Fruit fly (Drosophila melanogaster) whole organism, larva: Measurements from ENCODE around the gene CG31661.

Experiments used
- noc ChIP-seq: fragments of 200-800 bp; sonication (Bioruptor generic); optimal IDR thresholded peaks from 3 replicates; lab custom pipeline; 2019; ENCODE audit warnings: missing biosample characterization, mild to moderate bottlenecking, missing genetic modification characterization, moderate library complexity

The CG31661 gene

dm6 chr2L:1496943-1497342 is at the start of gene CG31661:
TSS of gene CG31661 (plus strand) at chr2L:1497243.
- no peak for TF ChIP-seq noc (tag; lab: Kevin White, UChicago)

- TF ChIP-seq noc (tag; lab: Kevin White, UChicago): no peak
Observed at dm6 chr2L:1447652-1448051, 49.4 kb upstream of the CG31661 start.

- no peak for TF ChIP-seq noc (tag; lab: Kevin White, UChicago)
Observed at dm6 chr2L:1448188-1448587, 48.9 kb upstream of the CG31661 start.

dm6 chr2L:1449718-1450441 is 47.2 kb upstream of the CG31661 start:
- no peak for TF ChIP-seq noc (tag; lab: Kevin White, UChicago)

- no peak for TF ChIP-seq noc (tag; lab: Kevin White, UChicago)
Observed at dm6 chr2L:1455498-1455897, 41.5 kb upstream of the CG31661 start.

- no peak for TF ChIP-seq noc (tag; lab: Kevin White, UChicago)
Observed at dm6 chr2L:1456305-1456704, 40.7 kb upstream of the CG31661 start.

dm6 chr2L:1456822-1457221 is 40.2 kb upstream of the CG31661 start:
- no peak for TF ChIP-seq noc (tag; lab: Kevin White, UChicago)

- no peak for TF ChIP-seq noc (tag; lab: Kevin White, UChicago)
Observed at dm6 chr2L:1458584-1459203, 38.3 kb upstream of the CG31661 start.

dm6 chr2L:1459344-1459743 is 37.7 kb upstream of the CG31661 start:
- TF ChIP-seq noc (tag; lab: Kevin White, UChicago): no peak

dm6 chr2L:1460463-1461219 is 36.4 kb upstream of the CG31661 start:
- TF ChIP-seq noc (tag; lab: Kevin White, UChicago): no peak

dm6 chr2L:1462136-1462535 is 34.9 kb upstream of the CG31661 start:
- TF ChIP-seq noc (tag; lab: Kevin White, UChicago): no peak

dm6 chr2L:1463362-1463908 is 33.6 kb upstream of the CG31661 start:
- no peak for TF ChIP-seq noc (tag; lab: Kevin White, UChicago)

dm6 chr2L:1470009-1470408 is 27.0 kb upstream of the CG31661 start:
- no peak for TF ChIP-seq noc (tag; lab: Kevin White, UChicago)

- no peak for TF ChIP-seq noc (tag; lab: Kevin White, UChicago)
Observed at dm6 chr2L:1470772-1471171, 26.3 kb upstream of the CG31661 start.

- TF ChIP-seq noc (tag; lab: Kevin White, UChicago): no peak
Observed at dm6 chr2L:1473427-1473826, 23.6 kb upstream of the CG31661 start.

dm6 chr2L:1476872-1477503 is 20.1 kb upstream of the CG31661 start:
- TF ChIP-seq noc (tag; lab: Kevin White, UChicago): no peak
